Fruit fly (Drosophila melanogaster) whole organism: ENCODE data around the gene ND-51.

Experiments used
- EcR ChIP-seq, 2 experiments: fragments of >200 bp; optimal IDR thresholded peaks; 2 replicates each; lab custom pipeline; 2017; ENCODE audit warnings: missing biosample characterization in 2 of 2, missing genetic modification characterization in 2 of 2, missing genetic modification reagents in 2 of 2
- pan ChIP-seq: fragments of >200 bp; optimal IDR thresholded peaks from 2 replicates; lab custom pipeline; 2017
- usp ChIP-seq: fragments of >200 bp; optimal IDR thresholded peaks from 2 replicates; lab custom pipeline; 2017; ENCODE audit warnings: missing biosample characterization, missing genetic modification characterization, mixed read lengths

DNA sequence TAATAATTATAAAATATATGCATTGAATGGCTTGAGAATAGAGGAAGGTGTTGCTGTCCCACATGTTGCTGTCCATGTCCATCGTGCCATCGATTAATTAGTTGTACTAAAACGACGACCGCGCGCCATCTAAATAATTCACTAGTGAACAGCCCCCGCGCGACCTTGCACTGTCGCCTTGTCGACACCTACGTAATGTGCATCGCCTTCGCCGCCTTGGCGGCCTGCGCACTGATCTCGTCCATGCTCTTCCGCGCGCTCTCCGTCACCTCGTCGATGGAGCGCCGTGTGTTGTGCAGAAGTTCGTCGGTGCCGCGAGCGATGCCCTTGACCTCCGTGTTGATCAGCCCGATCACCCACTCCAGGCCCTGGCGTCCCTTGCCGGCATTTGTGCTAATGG lies 15.7 kb downstream of the ND-51 start:
- TF ChIP-seq EcR (GFP tag; optimal IDR thresholded peaks at IDR 0.05; lab: Kevin White, UChicago) (no peak), pan (lab: Kevin White, UChicago) (no peak), usp (GFP tag; lab: Kevin White, UChicago) (no peak)
